Worm (Caenorhabditis elegans) whole organism, L1 larva: Measurements from ENCODE around the gene cut-4.

Source experiments
- C04F5.9 ChIP-seq: sonication (generic microtip); optimal IDR thresholded peaks from 2 replicates; lab custom pipeline; 2016; ENCODE audit warnings: missing genetic modification characterization, missing compliant biosample characterization
- C34B4.2 ChIP-seq: sonication (generic microtip); optimal IDR thresholded peaks from 2 replicates; lab custom pipeline; 2017; ENCODE audit warnings: mild to moderate bottlenecking, missing genetic modification characterization, missing compliant biosample characterization
- aha-1 ChIP-seq: fragments of 150-350 bp; optimal IDR thresholded peaks from 2 replicates; lab custom pipeline; 2014; ENCODE audit warnings: missing biosample characterization, missing genetic modification characterization
- alr-1 ChIP-seq: fragments of 200-800 bp; sonication (Bioruptor generic); optimal IDR thresholded peaks from 2 replicates; lab custom pipeline; 2018; ENCODE audit warnings: borderline replicate concordance, mild to moderate bottlenecking, missing genetic modification characterization, missing compliant biosample characterization
- aly-2 ChIP-seq: fragments of 150-350 bp; optimal IDR thresholded peaks from 2 replicates; lab custom pipeline; 2014; ENCODE audit warnings: missing biosample characterization, missing genetic modification characterization
- ama-1 ChIP-seq: fragments of 150-350 bp; optimal IDR thresholded peaks from 2 replicates; lab custom pipeline; 2014
- ceh-88 ChIP-seq: fragments of 200-800 bp; sonication (Bioruptor generic); IDR thresholded peaks from 2 replicates; pipeline ENCODE4 v1.3.6; 2022; ENCODE audit warnings: missing genetic modification characterization, missing compliant biosample characterization
- ceh-90 ChIP-seq: sonication (generic microtip); optimal IDR thresholded peaks from 2 replicates; lab custom pipeline; 2016; ENCODE audit warnings: missing genetic modification characterization, missing compliant biosample characterization
- ces-1 ChIP-seq: fragments of 150-350 bp; optimal IDR thresholded peaks from 2 replicates; lab custom pipeline; 2014; ENCODE audit warnings: missing biosample characterization, missing genetic modification reagents, missing genetic modification characterization
- dpl-1 ChIP-seq, 3 experiments: fragments of 150-350 bp in 2 of 3; sonication (generic microtip) in 1 of 3; optimal IDR thresholded peaks; 2 replicates each; lab custom pipeline; 2014 to 2017; ENCODE audit warnings: missing biosample characterization in 3 of 3, missing genetic modification characterization in 3 of 3, missing genetic modification reagents in 3 of 3
- dsc-1 ChIP-seq: sonication (generic microtip); optimal IDR thresholded peaks from 2 replicates; lab custom pipeline; 2016; ENCODE audit warnings: mild to moderate bottlenecking, missing genetic modification characterization, missing compliant biosample characterization
- efl-3 ChIP-seq: fragments of 200-800 bp; sonication (Bioruptor generic); optimal IDR thresholded peaks from 2 replicates; lab custom pipeline; 2018; ENCODE audit warnings: mild to moderate bottlenecking, missing genetic modification characterization, missing compliant biosample characterization
- egl-27 ChIP-seq, 2 experiments: fragments of 150-350 bp in 1 of 2; sonication (generic microtip); optimal IDR thresholded peaks; 3 replicates each; lab custom pipeline; 2017 to 2018; ENCODE audit warnings: missing biosample characterization in 2 of 2, missing genetic modification characterization in 2 of 2, missing genetic modification reagents in 2 of 2
- elt-2 ChIP-seq: sonication (generic microtip); optimal IDR thresholded peaks from 2 replicates; lab custom pipeline; 2016; ENCODE audit warnings: missing genetic modification characterization, mild to moderate bottlenecking, inconsistent platforms, missing compliant biosample characterization, missing genetic modification reagents
- ets-5 ChIP-seq: fragments of 200-800 bp; sonication (Bioruptor generic); IDR thresholded peaks from 2 replicates; pipeline ENCODE4 v1.3.6; 2022; ENCODE audit warnings: missing genetic modification characterization, missing compliant biosample characterization
- fkh-4 ChIP-seq: sonication (generic microtip); optimal IDR thresholded peaks from 2 replicates; lab custom pipeline; 2016; ENCODE audit warnings: missing compliant biosample characterization, missing genetic modification characterization, borderline replicate concordance
- fos-1 ChIP-seq: fragments of 150-350 bp; optimal IDR thresholded peaks from 2 replicates; lab custom pipeline; 2014; ENCODE audit warnings: missing biosample characterization, missing genetic modification characterization
- hlh-4 ChIP-seq: sonication (generic microtip); optimal IDR thresholded peaks from 2 replicates; lab custom pipeline; 2016; ENCODE audit warnings: mild to moderate bottlenecking, missing genetic modification characterization, missing compliant biosample characterization
- irx-1 ChIP-seq: sonication (generic microtip); optimal IDR thresholded peaks from 2 replicates; lab custom pipeline; 2016; ENCODE audit warnings: missing genetic modification characterization, missing compliant biosample characterization
- isw-1 ChIP-seq: fragments of 200-800 bp; sonication (Bioruptor generic); IDR thresholded peaks from 2 replicates; pipeline ENCODE4 v1.3.6; 2022; ENCODE audit warnings: missing genetic modification characterization, missing compliant biosample characterization
- lin-15B ChIP-seq: fragments of 150-350 bp; sonication (generic microtip); optimal IDR thresholded peaks from 3 replicates; lab custom pipeline; 2014; ENCODE audit warnings: missing biosample characterization, missing genetic modification characterization
- lin-39 ChIP-seq: fragments of 150-350 bp; optimal IDR thresholded peaks from 2 replicates; lab custom pipeline; 2014; ENCODE audit warnings: missing biosample characterization, missing genetic modification reagents, missing genetic modification characterization
- lir-3 ChIP-seq: sonication (generic microtip); optimal IDR thresholded peaks from 2 replicates; lab custom pipeline; 2016; ENCODE audit warnings: mild to moderate bottlenecking, missing genetic modification characterization, moderate library complexity, missing compliant biosample characterization; ENCODE audit not compliant: poor library complexity
- lsy-2 ChIP-seq, 2 experiments: fragments of 150-350 bp; optimal IDR thresholded peaks; 2 replicates each; lab custom pipeline; 2014; ENCODE audit warnings: missing biosample characterization in 2 of 2, missing genetic modification characterization in 2 of 2
- mdl-1 ChIP-seq, 2 experiments: fragments of 150-350 bp; optimal IDR thresholded peaks; 2 replicates each; lab custom pipeline; 2014 to 2017; ENCODE audit warnings: missing biosample characterization in 2 of 2, missing genetic modification characterization in 2 of 2, inconsistent platforms in 1 of 2
- nhr-11 ChIP-seq: fragments of 150-350 bp; optimal IDR thresholded peaks from 2 replicates; lab custom pipeline; 2014; ENCODE audit warnings: missing biosample characterization, missing genetic modification characterization
- nhr-12 ChIP-seq: sonication (generic microtip); optimal IDR thresholded peaks from 2 replicates; lab custom pipeline; 2017; ENCODE audit warnings: missing biosample characterization, missing genetic modification characterization
- nhr-19 ChIP-seq: fragments of 200-800 bp; sonication (Bioruptor generic); conservative IDR thresholded peaks from 2 replicates; pipeline ENCODE4 v1.3.6; 2022; ENCODE audit warnings: missing genetic modification characterization, missing compliant biosample characterization
- nhr-237 ChIP-seq: fragments of 150-350 bp; optimal IDR thresholded peaks from 2 replicates; lab custom pipeline; 2014; ENCODE audit warnings: missing biosample characterization, missing genetic modification characterization
- nhr-28 ChIP-seq: fragments of 150-350 bp; optimal IDR thresholded peaks from 2 replicates; lab custom pipeline; 2014; ENCODE audit warnings: missing biosample characterization, missing genetic modification characterization
- nhr-47 ChIP-seq: sonication (generic microtip); optimal IDR thresholded peaks from 2 replicates; lab custom pipeline; 2016; ENCODE audit warnings: mild to moderate bottlenecking, missing genetic modification characterization, moderate library complexity, missing compliant biosample characterization
- nhr-71 ChIP-seq: sonication (generic microtip); optimal IDR thresholded peaks from 2 replicates; lab custom pipeline; 2016; ENCODE audit warnings: mild to moderate bottlenecking, missing genetic modification characterization, moderate library complexity, missing compliant biosample characterization
- nhr-76 ChIP-seq: sonication (generic microtip); optimal IDR thresholded peaks from 2 replicates; lab custom pipeline; 2017; ENCODE audit warnings: missing biosample characterization, missing genetic modification characterization
- nhr-77 ChIP-seq: fragments of 150-350 bp; optimal IDR thresholded peaks from 2 replicates; lab custom pipeline; 2014; ENCODE audit warnings: missing biosample characterization, missing genetic modification characterization
- nhr-84 ChIP-seq: sonication (generic microtip); optimal IDR thresholded peaks from 2 replicates; lab custom pipeline; 2017; ENCODE audit warnings: missing biosample characterization, missing genetic modification characterization
- pax-3 ChIP-seq: fragments of 200-800 bp; sonication (Bioruptor generic); optimal IDR thresholded peaks from 2 replicates; lab custom pipeline; 2018; ENCODE audit warnings: mild to moderate bottlenecking, missing genetic modification characterization, moderate library complexity, missing compliant biosample characterization
- pqm-1 ChIP-seq: sonication (generic microtip); optimal IDR thresholded peaks from 3 replicates; lab custom pipeline; 2017; ENCODE audit warnings: missing biosample characterization, missing genetic modification characterization
- rnt-1 ChIP-seq: sonication (generic microtip); optimal IDR thresholded peaks from 2 replicates; lab custom pipeline; 2016; ENCODE audit warnings: mild to moderate bottlenecking, missing genetic modification characterization, moderate library complexity, missing compliant biosample characterization
- snpc-4 ChIP-seq: fragments of 150-350 bp; optimal IDR thresholded peaks from 2 replicates; lab custom pipeline; 2014; ENCODE audit warnings: missing biosample characterization, missing genetic modification characterization
- snu-23 ChIP-seq: sonication (generic microtip); optimal IDR thresholded peaks from 2 replicates; lab custom pipeline; 2016; ENCODE audit warnings: missing genetic modification characterization, missing compliant biosample characterization
- sox-4 ChIP-seq: sonication (generic microtip); optimal IDR thresholded peaks from 2 replicates; lab custom pipeline; 2016; ENCODE audit warnings: missing genetic modification characterization, missing compliant biosample characterization
- sptf-1 ChIP-seq: fragments of 150-350 bp; optimal IDR thresholded peaks from 2 replicates; lab custom pipeline; 2014; ENCODE audit warnings: missing biosample characterization, missing genetic modification characterization
- sup-37 ChIP-seq: fragments of 200-800 bp; sonication (Bioruptor generic); optimal IDR thresholded peaks from 2 replicates; lab custom pipeline; 2018; ENCODE audit warnings: mild to moderate bottlenecking, missing genetic modification characterization, missing compliant biosample characterization
- tbx-2 ChIP-seq: sonication (generic microtip); optimal IDR thresholded peaks from 2 replicates; lab custom pipeline; 2016; ENCODE audit warnings: missing genetic modification characterization, missing compliant biosample characterization
- unc-30 ChIP-seq: sonication (generic microtip); optimal IDR thresholded peaks from 2 replicates; lab custom pipeline; 2017; ENCODE audit warnings: missing biosample characterization, missing genetic modification characterization
- unc-86 ChIP-seq: sonication (generic microtip); optimal IDR thresholded peaks from 2 replicates; lab custom pipeline; 2016; ENCODE audit warnings: missing genetic modification characterization, missing compliant biosample characterization
- unc-98 ChIP-seq: fragments of 200-800 bp; sonication (Bioruptor generic); IDR thresholded peaks from 2 replicates; pipeline ENCODE4 v1.3.6; 2022; ENCODE audit warnings: missing genetic modification characterization, missing compliant biosample characterization
- xbp-1 ChIP-seq: sonication (generic microtip); optimal IDR thresholded peaks from 2 replicates; lab custom pipeline; 2016; ENCODE audit warnings: missing genetic modification characterization, missing compliant biosample characterization
- zag-1 ChIP-seq: fragments of 150-350 bp; optimal IDR thresholded peaks from 2 replicates; lab custom pipeline; 2014; ENCODE audit warnings: missing biosample characterization, missing genetic modification characterization
- ztf-11 ChIP-seq, 2 experiments: sonication (generic microtip); optimal IDR thresholded peaks; 2 replicates each; lab custom pipeline; 2016 to 2017; ENCODE audit warnings: missing genetic modification characterization in 2 of 2, missing biosample characterization in 1 of 2, missing compliant biosample characterization in 1 of 2
- ztf-4 ChIP-seq: fragments of 150-350 bp; optimal IDR thresholded peaks from 2 replicates; lab custom pipeline; 2014; ENCODE audit warnings: missing biosample characterization, missing genetic modification characterization

Gene cut-4

ce11 chrII:10388041-10388706 lies 47.8 kb upstream of the cut-4 start (continued):
- peak; percentile 49 for TF ChIP-seq irx-1
- TF ChIP-seq ets-5 (GFP tag; lab: Robert Waterston, UW), result no peak
- TF ChIP-seq egl-27 (tag; optimal IDR thresholded peaks at IDR 0.05; lab: Kevin White, UChicago), result no peak
- no peak for TF ChIP-seq nhr-84 (tag; lab: Kevin White, UChicago)
- TF ChIP-seq aly-2 (tag; lab: Kevin White, UChicago), result no peak
- no peak for TF ChIP-seq fkh-4 (tag; lab: Kevin White, UChicago)
- no peak for TF ChIP-seq nhr-237 (tag; lab: Kevin White, UChicago)
- TF ChIP-seq pqm-1, result no peak
- no peak for TF ChIP-seq hlh-4 (tag; lab: Kevin White, UChicago)
- peak; percentile 65 for TF ChIP-seq lir-3
- peak; percentile 80 for TF ChIP-seq snu-23
- TF ChIP-seq ceh-88 (GFP tag; lab: Robert Waterston, UW), result 0 out of 2 replicates have a peak, but pooled peaks have one; percentile 20
- TF ChIP-seq ztf-4 (tag; lab: Kevin White, UChicago), result no peak
- TF ChIP-seq pax-3, result peak; percentile 54
- peak; percentile 75 to 77 for TF ChIP-seq lsy-2 (tag; optimal IDR thresholded peaks at IDR 0.05; lab: Kevin White, UChicago)
- TF ChIP-seq ztf-11 (tag; optimal IDR thresholded peaks at IDR 0.05; lab: Kevin White, UChicago), result peak in 1 of 2 experiments; percentile 42
- TF ChIP-seq tbx-2 (tag; lab: Kevin White, UChicago), result peak; percentile 69
- TF ChIP-seq sox-4, result no peak
- TF ChIP-seq nhr-11 (tag; lab: Kevin White, UChicago), result no peak
- TF ChIP-seq sup-37, result peak; percentile 13
- peak; percentile 73 for TF ChIP-seq dsc-1
- TF ChIP-seq zag-1 (tag; lab: Kevin White, UChicago), result no peak
- no peak for TF ChIP-seq unc-98
- TF ChIP-seq aha-1 (tag; lab: Kevin White, UChicago), result no peak
- TF ChIP-seq nhr-28, result no peak
- TF ChIP-seq ceh-90 (tag; lab: Kevin White, UChicago), result no peak
- TF ChIP-seq unc-30 (tag; lab: Kevin White, UChicago), result no peak
- TF ChIP-seq lin-15B (tag; lab: Kevin White, UChicago), result peak; percentile 54
- TF ChIP-seq unc-86 (tag; lab: Kevin White, UChicago), result peak; percentile 66
- no peak for TF ChIP-seq fos-1 (tag; lab: Kevin White, UChicago)
- TF ChIP-seq efl-3 (GFP tag; lab: Kevin White, UChicago), result no peak
- no peak for TF ChIP-seq C34B4.2 (tag; lab: Kevin White, UChicago)
- peak; percentile 73 for TF ChIP-seq rnt-1 (tag; lab: Kevin White, UChicago)
- no peak for TF ChIP-seq lin-39 (tag; lab: Kevin White, UChicago)
- TF ChIP-seq nhr-19, result peak; percentile 82
- TF ChIP-seq mdl-1 (tag; optimal IDR thresholded peaks at IDR 0.05; lab: Kevin White, UChicago), result peak in 1 of 2 experiments; percentile 44
- no peak for TF ChIP-seq ces-1 (GFP tag; lab: Kevin White, UChicago)
- TF ChIP-seq, all 84 proteins: peak for 46

- TF ChIP-seq lsy-2 (tag; optimal IDR thresholded peaks at IDR 0.05; lab: Kevin White, UChicago), result peak; percentile 34 to 41
- TF ChIP-seq ces-1 (GFP tag; lab: Kevin White, UChicago), result no peak
- peak; percentile 2 for TF ChIP-seq snpc-4 (tag; lab: Kevin White, UChicago)
- TF ChIP-seq hlh-4 (tag; lab: Kevin White, UChicago), result no peak
- TF ChIP-seq alr-1 (tag; lab: Kevin White, UChicago), result no peak
- peak; percentile 19 for TF ChIP-seq nhr-47 (tag; lab: Kevin White, UChicago)
- no peak for TF ChIP-seq nhr-76 (tag; lab: Kevin White, UChicago)
- TF ChIP-seq isw-1 (GFP tag; lab: Robert Waterston, UW), result no peak
- no peak for TF ChIP-seq ama-1 (lab: Kevin White, UChicago)
- TF ChIP-seq lin-15B (tag; lab: Kevin White, UChicago), result no peak
- no peak for TF ChIP-seq nhr-12 (tag; lab: Kevin White, UChicago)
- TF ChIP-seq efl-3 (GFP tag; lab: Kevin White, UChicago), result no peak
- no peak for TF ChIP-seq ets-5 (GFP tag; lab: Robert Waterston, UW)
- no peak for TF ChIP-seq sptf-1
- TF ChIP-seq nhr-71, result peak; percentile 77
- TF ChIP-seq egl-27 (tag; optimal IDR thresholded peaks at IDR 0.05; lab: Kevin White, UChicago), result no peak
- TF ChIP-seq C04F5.9 (tag; lab: Kevin White, UChicago), result no peak
- no peak for TF ChIP-seq unc-86 (tag; lab: Kevin White, UChicago)
- no peak for TF ChIP-seq nhr-77
- no peak for TF ChIP-seq C34B4.2 (tag; lab: Kevin White, UChicago)
- TF ChIP-seq snu-23, result peak; percentile 64
- no peak for TF ChIP-seq lir-3
- peak; percentile 69 for TF ChIP-seq elt-2 (tag; lab: Kevin White, UChicago)
- TF ChIP-seq dpl-1 (GFP tag; optimal IDR thresholded peaks at IDR 0.05; lab: Kevin White, UChicago), result peak in 2 of 3 experiments; percentile 11 to 29
- TF ChIP-seq sox-4, result no peak
- peak; percentile 28 for TF ChIP-seq xbp-1 (tag; lab: Kevin White, UChicago)
- no peak for TF ChIP-seq ceh-88 (GFP tag; lab: Robert Waterston, UW)
- TF ChIP-seq pqm-1, result no peak
Observed at ce11 chrII:10389038-10389437, 46.9 kb upstream of the cut-4 start.
